Worm (Caenorhabditis elegans) whole organism, L3 larva: ENCODE measurements around the gene str-240.

Source experiments
- R02D3.7 ChIP-seq: fragments of 150-350 bp; optimal IDR thresholded peaks from 2 replicates; lab custom pipeline; 2014; ENCODE audit warnings: missing biosample characterization, missing genetic modification characterization
- ZK546.5 ChIP-seq: sonication (generic microtip); optimal IDR thresholded peaks from 2 replicates; lab custom pipeline; 2017; ENCODE audit warnings: missing biosample characterization, missing genetic modification characterization
- aly-2 ChIP-seq: fragments of 150-350 bp; optimal IDR thresholded peaks from 2 replicates; lab custom pipeline; 2014; ENCODE audit warnings: missing biosample characterization, missing genetic modification characterization
- ama-1 ChIP-seq: fragments of 150-350 bp; optimal IDR thresholded peaks from 2 replicates; lab custom pipeline; 2018
- ceh-16 ChIP-seq: sonication (generic microtip); optimal IDR thresholded peaks from 2 replicates; lab custom pipeline; 2017; ENCODE audit warnings: missing biosample characterization, missing genetic modification characterization
- ceh-28 ChIP-seq: fragments of 150-350 bp; optimal IDR thresholded peaks from 2 replicates; lab custom pipeline; 2014; ENCODE audit warnings: missing biosample characterization, missing genetic modification reagents, missing genetic modification characterization
- ceh-82 ChIP-seq: fragments of 150-350 bp; optimal IDR thresholded peaks from 2 replicates; lab custom pipeline; 2014; ENCODE audit warnings: missing biosample characterization, missing genetic modification characterization
- ceh-9 ChIP-seq: sonication (generic microtip); optimal IDR thresholded peaks from 2 replicates; lab custom pipeline; 2018; ENCODE audit warnings: missing biosample characterization, missing genetic modification characterization
- daf-12 ChIP-seq: fragments of 150-350 bp; optimal IDR thresholded peaks from 2 replicates; lab custom pipeline; 2014; ENCODE audit warnings: missing biosample characterization, missing genetic modification reagents, missing genetic modification characterization
- egl-27 ChIP-seq: sonication (generic microtip); optimal IDR thresholded peaks from 4 replicates; lab custom pipeline; 2017; ENCODE audit warnings: missing biosample characterization, missing genetic modification reagents, missing genetic modification characterization
- egl-5 ChIP-seq: fragments of 150-350 bp; optimal IDR thresholded peaks from 2 replicates; lab custom pipeline; 2017; ENCODE audit warnings: missing biosample characterization, missing genetic modification reagents, missing genetic modification characterization, inconsistent platforms
- elt-1 ChIP-seq: fragments of 150-350 bp; optimal IDR thresholded peaks from 2 replicates; lab custom pipeline; 2014; ENCODE audit warnings: missing biosample characterization, missing genetic modification characterization
- elt-2 ChIP-seq: sonication (generic microtip); optimal IDR thresholded peaks from 2 replicates; lab custom pipeline; 2016; ENCODE audit warnings: missing genetic modification reagents, mild to moderate bottlenecking, missing genetic modification characterization, missing compliant biosample characterization
- elt-3 ChIP-seq, 3 experiments: fragments of 150-350 bp in 1 of 3; sonication (generic microtip) in 2 of 3; optimal IDR thresholded peaks; 2 replicates in 2 of 3; 4 replicates in 1 of 3; lab custom pipeline; 2014 to 2017; ENCODE audit warnings: missing biosample characterization in 3 of 3, missing genetic modification characterization in 3 of 3
- eor-1 ChIP-seq, 2 experiments: fragments of 150-350 bp; optimal IDR thresholded peaks; 2 replicates each; lab custom pipeline; 2014 to 2018; ENCODE audit warnings: missing biosample characterization in 2 of 2, missing genetic modification characterization in 2 of 2
- fkh-10 ChIP-seq: sonication (generic microtip); optimal IDR thresholded peaks from 2 replicates; lab custom pipeline; 2017; ENCODE audit warnings: missing biosample characterization, missing genetic modification reagents, missing genetic modification characterization
- fkh-2 ChIP-seq: fragments of 150-350 bp; optimal IDR thresholded peaks from 2 replicates; lab custom pipeline; 2014; ENCODE audit warnings: missing biosample characterization, missing genetic modification reagents, missing genetic modification characterization
- fos-1 ChIP-seq: fragments of 150-350 bp; optimal IDR thresholded peaks from 2 replicates; lab custom pipeline; 2014; ENCODE audit warnings: missing biosample characterization, missing genetic modification characterization
- hmg-11 ChIP-seq: sonication (generic microtip); optimal IDR thresholded peaks from 2 replicates; lab custom pipeline; 2016; ENCODE audit warnings: missing genetic modification characterization, missing compliant biosample characterization
- jun-1 ChIP-seq: fragments of 150-350 bp; optimal IDR thresholded peaks from 2 replicates; lab custom pipeline; 2014; ENCODE audit warnings: missing biosample characterization, missing genetic modification reagents, missing genetic modification characterization
- lin-15B ChIP-seq: fragments of 150-350 bp; optimal IDR thresholded peaks from 2 replicates; lab custom pipeline; 2014; ENCODE audit warnings: missing biosample characterization, missing genetic modification characterization
- lin-39 ChIP-seq: fragments of 150-350 bp; optimal IDR thresholded peaks from 2 replicates; lab custom pipeline; 2018; ENCODE audit warnings: missing biosample characterization, missing genetic modification reagents, missing genetic modification characterization
- mdl-1 ChIP-seq: fragments of 150-350 bp; optimal IDR thresholded peaks from 2 replicates; lab custom pipeline; 2014; ENCODE audit warnings: missing biosample characterization, missing genetic modification characterization
- mml-1 ChIP-seq: fragments of 150-350 bp; sonication (generic microtip); optimal IDR thresholded peaks from 3 replicates; lab custom pipeline; 2014; ENCODE audit warnings: missing biosample characterization, missing genetic modification characterization
- nfya-1 ChIP-seq: sonication (generic microtip); optimal IDR thresholded peaks from 2 replicates; lab custom pipeline; 2017; ENCODE audit warnings: missing genetic modification characterization, mild to moderate bottlenecking, missing compliant biosample characterization, antibody characterized with exemption, moderate library complexity; ENCODE audit not compliant: insufficient read depth
- nhr-11 ChIP-seq: fragments of 150-350 bp; optimal IDR thresholded peaks from 2 replicates; lab custom pipeline; 2014; ENCODE audit warnings: missing biosample characterization, missing genetic modification characterization
- nhr-23 ChIP-seq: fragments of 150-350 bp; optimal IDR thresholded peaks from 2 replicates; lab custom pipeline; 2014; ENCODE audit warnings: missing biosample characterization, missing genetic modification reagents, missing genetic modification characterization
- nhr-237 ChIP-seq: fragments of 150-350 bp; optimal IDR thresholded peaks from 2 replicates; lab custom pipeline; 2014; ENCODE audit warnings: missing biosample characterization, missing genetic modification characterization
- nhr-25 ChIP-seq: sonication (generic microtip); optimal IDR thresholded peaks from 2 replicates; lab custom pipeline; 2017; ENCODE audit warnings: missing biosample characterization, missing genetic modification characterization
- nhr-28 ChIP-seq: fragments of 150-350 bp; optimal IDR thresholded peaks from 2 replicates; lab custom pipeline; 2014; ENCODE audit warnings: missing biosample characterization, missing genetic modification characterization
- nhr-43 ChIP-seq: sonication (generic microtip); optimal IDR thresholded peaks from 2 replicates; lab custom pipeline; 2016; ENCODE audit warnings: mild to moderate bottlenecking, missing genetic modification characterization, missing compliant biosample characterization; ENCODE audit not compliant: poor library complexity, severe bottlenecking
- nhr-67 ChIP-seq: fragments of 150-350 bp; optimal IDR thresholded peaks from 2 replicates; lab custom pipeline; 2014; ENCODE audit warnings: missing biosample characterization, missing genetic modification characterization
- nhr-76 ChIP-seq: fragments of 150-350 bp; sonication (generic microtip); optimal IDR thresholded peaks from 5 replicates; lab custom pipeline; 2014; ENCODE audit warnings: missing biosample characterization, missing genetic modification characterization
- nhr-77 ChIP-seq: fragments of 150-350 bp; optimal IDR thresholded peaks from 2 replicates; lab custom pipeline; 2014; ENCODE audit warnings: missing biosample characterization, missing genetic modification characterization
- pha-4 ChIP-seq: fragments of 150-350 bp; optimal IDR thresholded peaks from 2 replicates; lab custom pipeline; 2014; ENCODE audit warnings: missing biosample characterization, missing genetic modification reagents, missing genetic modification characterization
- pqm-1 ChIP-seq: fragments of 150-350 bp; optimal IDR thresholded peaks from 2 replicates; lab custom pipeline; 2017; ENCODE audit warnings: missing biosample characterization, missing genetic modification characterization, inconsistent platforms
- sea-2 ChIP-seq: fragments of 150-350 bp; sonication (generic microtip); optimal IDR thresholded peaks from 4 replicates; lab custom pipeline; 2014; ENCODE audit warnings: missing biosample characterization, missing genetic modification reagents, missing genetic modification characterization
- skn-1 ChIP-seq: fragments of 150-350 bp; optimal IDR thresholded peaks from 2 replicates; lab custom pipeline; 2014; ENCODE audit warnings: missing biosample characterization, missing genetic modification characterization
- snpc-4 ChIP-seq: fragments of 150-350 bp; optimal IDR thresholded peaks from 2 replicates; lab custom pipeline; 2014; ENCODE audit warnings: missing biosample characterization, missing genetic modification characterization
- tbx-2 ChIP-seq: sonication (generic microtip); optimal IDR thresholded peaks from 2 replicates; lab custom pipeline; 2016; ENCODE audit warnings: mild to moderate bottlenecking, missing genetic modification characterization, missing compliant biosample characterization
- unc-39 ChIP-seq: sonication (generic microtip); optimal IDR thresholded peaks from 4 replicates; lab custom pipeline; 2017; ENCODE audit warnings: missing biosample characterization, missing genetic modification characterization
- unc-62 ChIP-seq: fragments of 150-350 bp; sonication (generic microtip); optimal IDR thresholded peaks from 4 replicates; lab custom pipeline; 2014; ENCODE audit warnings: missing biosample characterization, missing genetic modification reagents, missing genetic modification characterization
- zag-1 ChIP-seq: fragments of 150-350 bp; optimal IDR thresholded peaks from 2 replicates; lab custom pipeline; 2014; ENCODE audit warnings: missing biosample characterization, missing genetic modification characterization
- ztf-11 ChIP-seq: fragments of 150-350 bp; optimal IDR thresholded peaks from 2 replicates; lab custom pipeline; 2014; ENCODE audit warnings: missing biosample characterization, missing genetic modification characterization
- ztf-4 ChIP-seq: fragments of 150-350 bp; optimal IDR thresholded peaks from 2 replicates; lab custom pipeline; 2014; ENCODE audit warnings: missing biosample characterization, missing genetic modification characterization

The str-240 gene

ce11 chrV:1472569-1472968 lies 49.2 kb downstream of the str-240 start:
- TF ChIP-seq sea-2 (GFP tag; lab: Kevin White, UChicago) = no peak
- peak; percentile 57 for TF ChIP-seq nhr-25 (tag; lab: Kevin White, UChicago)
- TF ChIP-seq nfya-1 (tag; lab: Kevin White, UChicago) = no peak
- no peak for TF ChIP-seq ama-1
- no peak for TF ChIP-seq mml-1 (tag; lab: Kevin White, UChicago)
- no peak for TF ChIP-seq R02D3.7
- TF ChIP-seq ceh-16 = no peak
- peak; percentile 7 for TF ChIP-seq lin-39 (tag; lab: Kevin White, UChicago)
- TF ChIP-seq skn-1 (tag; lab: Kevin White, UChicago) = no peak
- TF ChIP-seq nhr-11 (tag; lab: Kevin White, UChicago) = no peak
- TF ChIP-seq ztf-11 (tag; lab: Kevin White, UChicago) = no peak

ce11 chrV:1471977-1472376 lies 49.8 kb downstream of the str-240 start:
- TF ChIP-seq skn-1 (tag; lab: Kevin White, UChicago) (no peak), daf-12 (tag; lab: Kevin White, UChicago) (no peak), unc-39 (tag; lab: Kevin White, UChicago) (no peak), sea-2 (GFP tag; lab: Kevin White, UChicago) (no peak), pha-4 (tag; lab: Kevin White, UChicago) (no peak), ceh-82 (no peak), ztf-4 (no peak), tbx-2 (tag; lab: Kevin White, UChicago) (no peak), nfya-1 (tag; lab: Kevin White, UChicago) (no peak)

- peak; percentile 35 for TF ChIP-seq lin-39 (tag; lab: Kevin White, UChicago)
- TF ChIP-seq ztf-4 = no peak
- TF ChIP-seq snpc-4 = peak; percentile 10
- no peak for TF ChIP-seq elt-3 (tag; optimal IDR thresholded peaks at IDR 0.05; lab: Kevin White, UChicago)
- no peak for TF ChIP-seq nhr-11 (tag; lab: Kevin White, UChicago)
- peak; percentile 27 for TF ChIP-seq elt-2 (tag; lab: Kevin White, UChicago)
- peak; percentile 74 for TF ChIP-seq pha-4 (tag; lab: Kevin White, UChicago)
- no peak for TF ChIP-seq nhr-67
- no peak for TF ChIP-seq aly-2 (tag; lab: Kevin White, UChicago)
- TF ChIP-seq mdl-1 = no peak
- no peak for TF ChIP-seq hmg-11
- TF ChIP-seq tbx-2 (tag; lab: Kevin White, UChicago) = no peak
- peak; percentile 35 for TF ChIP-seq fkh-10 (GFP tag; lab: Kevin White, UChicago)
- no peak for TF ChIP-seq fos-1
- peak; percentile 30 for TF ChIP-seq elt-1 (tag; lab: Kevin White, UChicago)
- TF ChIP-seq unc-39 (tag; lab: Kevin White, UChicago) = no peak
- TF ChIP-seq nhr-237 (tag; lab: Kevin White, UChicago) = no peak
- TF ChIP-seq nhr-25 (tag; lab: Kevin White, UChicago) = no peak
- peak; percentile 81 for TF ChIP-seq nfya-1 (tag; lab: Kevin White, UChicago)
- no peak for TF ChIP-seq jun-1 (tag; lab: Kevin White, UChicago)
- peak; percentile 43 for TF ChIP-seq nhr-43 (tag; lab: Kevin White, UChicago)
- no peak for TF ChIP-seq ceh-16
- TF ChIP-seq ZK546.5 (tag; lab: Kevin White, UChicago) = no peak
- no peak for TF ChIP-seq ama-1
- peak; percentile 86 for TF ChIP-seq lin-15B (tag; lab: Kevin White, UChicago)
- peak; percentile 9 for TF ChIP-seq fkh-2
- TF ChIP-seq nhr-28 (tag; lab: Kevin White, UChicago) = no peak
- TF ChIP-seq pqm-1 (tag; lab: Kevin White, UChicago) = peak; percentile 24
- TF ChIP-seq mml-1 (tag; lab: Kevin White, UChicago) = no peak
- TF ChIP-seq nhr-77 (tag; lab: Kevin White, UChicago) = no peak
- TF ChIP-seq egl-5 (tag; lab: Kevin White, UChicago) = peak; percentile 62
- no peak for TF ChIP-seq sea-2 (GFP tag; lab: Kevin White, UChicago)
- TF ChIP-seq ztf-11 (tag; lab: Kevin White, UChicago) = no peak
- no peak for TF ChIP-seq nhr-76 (tag; lab: Kevin White, UChicago)
- TF ChIP-seq eor-1 (tag; optimal IDR thresholded peaks at IDR 0.05; lab: Kevin White, UChicago) = no peak
- no peak for TF ChIP-seq daf-12 (tag; lab: Kevin White, UChicago)
- TF ChIP-seq skn-1 (tag; lab: Kevin White, UChicago) = peak; percentile 95
- peak; percentile 48 for TF ChIP-seq ceh-28 (tag; lab: Kevin White, UChicago)
- no peak for TF ChIP-seq ceh-9 (tag; lab: Kevin White, UChicago)
- no peak for TF ChIP-seq zag-1 (tag; lab: Kevin White, UChicago)
- no peak for TF ChIP-seq unc-62 (GFP tag; lab: Kevin White, UChicago)
- TF ChIP-seq egl-27 (tag; lab: Kevin White, UChicago) = no peak
- TF ChIP-seq nhr-23 (tag; lab: Kevin White, UChicago) = peak; percentile 83
- no peak for TF ChIP-seq R02D3.7
These were observed 50.4 kb downstream of the str-240 start for ce11 chrV:1471078-1471969.
